Worm (Caenorhabditis elegans) whole organism, L3 larva: ENCODE measurements around the gene M04D8.5.

Source experiments
- R02D3.7 ChIP-seq: fragments of 150-350 bp; optimal IDR thresholded peaks from 2 replicates; lab custom pipeline; 2014; ENCODE audit warnings: missing biosample characterization, missing genetic modification characterization
- ZK546.5 ChIP-seq: sonication (generic microtip); optimal IDR thresholded peaks from 2 replicates; lab custom pipeline; 2017; ENCODE audit warnings: missing biosample characterization, missing genetic modification characterization
- aly-2 ChIP-seq: fragments of 150-350 bp; optimal IDR thresholded peaks from 2 replicates; lab custom pipeline; 2014; ENCODE audit warnings: missing biosample characterization, missing genetic modification characterization
- ama-1 ChIP-seq: fragments of 150-350 bp; optimal IDR thresholded peaks from 2 replicates; lab custom pipeline; 2018
- ceh-16 ChIP-seq: sonication (generic microtip); optimal IDR thresholded peaks from 2 replicates; lab custom pipeline; 2017; ENCODE audit warnings: missing biosample characterization, missing genetic modification characterization
- ceh-28 ChIP-seq: fragments of 150-350 bp; optimal IDR thresholded peaks from 2 replicates; lab custom pipeline; 2014; ENCODE audit warnings: missing biosample characterization, missing genetic modification reagents, missing genetic modification characterization
- ceh-82 ChIP-seq: fragments of 150-350 bp; optimal IDR thresholded peaks from 2 replicates; lab custom pipeline; 2014; ENCODE audit warnings: missing biosample characterization, missing genetic modification characterization
- ceh-9 ChIP-seq: sonication (generic microtip); optimal IDR thresholded peaks from 2 replicates; lab custom pipeline; 2018; ENCODE audit warnings: missing biosample characterization, missing genetic modification characterization
- daf-12 ChIP-seq: fragments of 150-350 bp; optimal IDR thresholded peaks from 2 replicates; lab custom pipeline; 2014; ENCODE audit warnings: missing biosample characterization, missing genetic modification reagents, missing genetic modification characterization
- egl-5 ChIP-seq: fragments of 150-350 bp; optimal IDR thresholded peaks from 2 replicates; lab custom pipeline; 2017; ENCODE audit warnings: missing biosample characterization, missing genetic modification reagents, missing genetic modification characterization, inconsistent platforms
- elt-1 ChIP-seq: fragments of 150-350 bp; optimal IDR thresholded peaks from 2 replicates; lab custom pipeline; 2014; ENCODE audit warnings: missing biosample characterization, missing genetic modification characterization
- elt-2 ChIP-seq: sonication (generic microtip); optimal IDR thresholded peaks from 2 replicates; lab custom pipeline; 2016; ENCODE audit warnings: missing genetic modification reagents, mild to moderate bottlenecking, missing genetic modification characterization, missing compliant biosample characterization
- elt-3 ChIP-seq, 3 experiments: fragments of 150-350 bp in 1 of 3; sonication (generic microtip) in 2 of 3; optimal IDR thresholded peaks; 2 replicates in 2 of 3; 4 replicates in 1 of 3; lab custom pipeline; 2014 to 2017; ENCODE audit warnings: missing biosample characterization in 3 of 3, missing genetic modification characterization in 3 of 3
- eor-1 ChIP-seq, 2 experiments: fragments of 150-350 bp; optimal IDR thresholded peaks; 2 replicates each; lab custom pipeline; 2014 to 2018; ENCODE audit warnings: missing biosample characterization in 2 of 2, missing genetic modification characterization in 2 of 2
- fkh-10 ChIP-seq: sonication (generic microtip); optimal IDR thresholded peaks from 2 replicates; lab custom pipeline; 2017; ENCODE audit warnings: missing biosample characterization, missing genetic modification reagents, missing genetic modification characterization
- fkh-2 ChIP-seq: fragments of 150-350 bp; optimal IDR thresholded peaks from 2 replicates; lab custom pipeline; 2014; ENCODE audit warnings: missing biosample characterization, missing genetic modification reagents, missing genetic modification characterization
- hmg-11 ChIP-seq: sonication (generic microtip); optimal IDR thresholded peaks from 2 replicates; lab custom pipeline; 2016; ENCODE audit warnings: missing genetic modification characterization, missing compliant biosample characterization
- jun-1 ChIP-seq: fragments of 150-350 bp; optimal IDR thresholded peaks from 2 replicates; lab custom pipeline; 2014; ENCODE audit warnings: missing biosample characterization, missing genetic modification reagents, missing genetic modification characterization
- lin-15B ChIP-seq: fragments of 150-350 bp; optimal IDR thresholded peaks from 2 replicates; lab custom pipeline; 2014; ENCODE audit warnings: missing biosample characterization, missing genetic modification characterization
- lin-39 ChIP-seq: fragments of 150-350 bp; optimal IDR thresholded peaks from 2 replicates; lab custom pipeline; 2018; ENCODE audit warnings: missing biosample characterization, missing genetic modification reagents, missing genetic modification characterization
- mdl-1 ChIP-seq: fragments of 150-350 bp; optimal IDR thresholded peaks from 2 replicates; lab custom pipeline; 2014; ENCODE audit warnings: missing biosample characterization, missing genetic modification characterization
- mml-1 ChIP-seq: fragments of 150-350 bp; sonication (generic microtip); optimal IDR thresholded peaks from 3 replicates; lab custom pipeline; 2014; ENCODE audit warnings: missing biosample characterization, missing genetic modification characterization
- nfya-1 ChIP-seq: sonication (generic microtip); optimal IDR thresholded peaks from 2 replicates; lab custom pipeline; 2017; ENCODE audit warnings: missing genetic modification characterization, mild to moderate bottlenecking, missing compliant biosample characterization, antibody characterized with exemption, moderate library complexity; ENCODE audit not compliant: insufficient read depth
- nhr-11 ChIP-seq: fragments of 150-350 bp; optimal IDR thresholded peaks from 2 replicates; lab custom pipeline; 2014; ENCODE audit warnings: missing biosample characterization, missing genetic modification characterization
- nhr-12 ChIP-seq: fragments of 150-350 bp; optimal IDR thresholded peaks from 2 replicates; lab custom pipeline; 2014; ENCODE audit warnings: missing biosample characterization, missing genetic modification characterization
- nhr-23 ChIP-seq: fragments of 150-350 bp; optimal IDR thresholded peaks from 2 replicates; lab custom pipeline; 2014; ENCODE audit warnings: missing biosample characterization, missing genetic modification reagents, missing genetic modification characterization
- nhr-237 ChIP-seq: fragments of 150-350 bp; optimal IDR thresholded peaks from 2 replicates; lab custom pipeline; 2014; ENCODE audit warnings: missing biosample characterization, missing genetic modification characterization
- nhr-43 ChIP-seq: sonication (generic microtip); optimal IDR thresholded peaks from 2 replicates; lab custom pipeline; 2016; ENCODE audit warnings: mild to moderate bottlenecking, missing genetic modification characterization, missing compliant biosample characterization; ENCODE audit not compliant: poor library complexity, severe bottlenecking
- nhr-67 ChIP-seq: fragments of 150-350 bp; optimal IDR thresholded peaks from 2 replicates; lab custom pipeline; 2014; ENCODE audit warnings: missing biosample characterization, missing genetic modification characterization
- nhr-77 ChIP-seq: fragments of 150-350 bp; optimal IDR thresholded peaks from 2 replicates; lab custom pipeline; 2014; ENCODE audit warnings: missing biosample characterization, missing genetic modification characterization
- pha-4 ChIP-seq: fragments of 150-350 bp; optimal IDR thresholded peaks from 2 replicates; lab custom pipeline; 2014; ENCODE audit warnings: missing biosample characterization, missing genetic modification reagents, missing genetic modification characterization
- pqm-1 ChIP-seq: fragments of 150-350 bp; optimal IDR thresholded peaks from 2 replicates; lab custom pipeline; 2017; ENCODE audit warnings: missing biosample characterization, missing genetic modification characterization, inconsistent platforms
- sea-2 ChIP-seq: fragments of 150-350 bp; sonication (generic microtip); optimal IDR thresholded peaks from 4 replicates; lab custom pipeline; 2014; ENCODE audit warnings: missing biosample characterization, missing genetic modification reagents, missing genetic modification characterization
- skn-1 ChIP-seq: fragments of 150-350 bp; optimal IDR thresholded peaks from 2 replicates; lab custom pipeline; 2014; ENCODE audit warnings: missing biosample characterization, missing genetic modification characterization
- snpc-4 ChIP-seq: fragments of 150-350 bp; optimal IDR thresholded peaks from 2 replicates; lab custom pipeline; 2014; ENCODE audit warnings: missing biosample characterization, missing genetic modification characterization
- tbx-2 ChIP-seq: sonication (generic microtip); optimal IDR thresholded peaks from 2 replicates; lab custom pipeline; 2016; ENCODE audit warnings: mild to moderate bottlenecking, missing genetic modification characterization, missing compliant biosample characterization
- unc-62 ChIP-seq: fragments of 150-350 bp; sonication (generic microtip); optimal IDR thresholded peaks from 4 replicates; lab custom pipeline; 2014; ENCODE audit warnings: missing biosample characterization, missing genetic modification reagents, missing genetic modification characterization
- ztf-11 ChIP-seq: fragments of 150-350 bp; optimal IDR thresholded peaks from 2 replicates; lab custom pipeline; 2014; ENCODE audit warnings: missing biosample characterization, missing genetic modification characterization
- ztf-4 ChIP-seq: fragments of 150-350 bp; optimal IDR thresholded peaks from 2 replicates; lab custom pipeline; 2014; ENCODE audit warnings: missing biosample characterization, missing genetic modification characterization

Gene M04D8.5

DNA sequence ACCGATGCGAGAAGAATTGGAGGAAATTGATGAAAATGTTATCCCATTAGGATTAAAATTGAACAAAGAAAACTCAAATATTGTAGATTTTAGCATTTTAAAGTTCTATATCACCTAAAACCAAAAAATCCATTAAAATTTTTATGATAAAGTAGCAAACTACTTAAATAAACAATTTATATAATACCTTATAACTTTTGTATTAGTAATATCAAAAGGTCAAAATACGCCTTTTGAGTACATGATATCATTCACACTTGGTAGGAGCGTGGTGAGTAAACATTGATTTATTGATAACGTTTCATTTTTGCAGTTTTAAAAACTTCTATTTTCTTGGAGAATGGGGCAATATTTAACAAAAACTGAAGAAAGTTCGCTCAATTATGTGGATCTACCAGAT is 32.1 kb downstream of the M04D8.5 start, which contains the start of gene C05B5.5:
Gene C05B5.5 (plus strand): TSS at position 301 of the 400 bp plus-strand sequence.
- TF ChIP-seq ZK546.5 (tag; lab: Kevin White, UChicago), result no peak
- TF ChIP-seq ceh-82 (tag; lab: Kevin White, UChicago), result no peak
- no peak for TF ChIP-seq nhr-77 (tag; lab: Kevin White, UChicago)
- no peak for TF ChIP-seq daf-12 (tag; lab: Kevin White, UChicago)
- no peak for TF ChIP-seq hmg-11 (tag; lab: Kevin White, UChicago)
- no peak for TF ChIP-seq snpc-4
- TF ChIP-seq elt-3 (tag; optimal IDR thresholded peaks at IDR 0.05; lab: Kevin White, UChicago), result no peak
- no peak for TF ChIP-seq eor-1 (tag; optimal IDR thresholded peaks at IDR 0.05; lab: Kevin White, UChicago)
- no peak for TF ChIP-seq nhr-11 (tag; lab: Kevin White, UChicago)
- no peak for TF ChIP-seq tbx-2 (tag; lab: Kevin White, UChicago)
- no peak for TF ChIP-seq egl-5 (tag; lab: Kevin White, UChicago)
- no peak for TF ChIP-seq ceh-16 (tag; lab: Kevin White, UChicago)
- no peak for TF ChIP-seq ceh-28 (tag; lab: Kevin White, UChicago)
- no peak for TF ChIP-seq nhr-23
- no peak for TF ChIP-seq ama-1 (lab: Kevin White, UChicago)
- TF ChIP-seq ceh-9, result no peak

DNA sequence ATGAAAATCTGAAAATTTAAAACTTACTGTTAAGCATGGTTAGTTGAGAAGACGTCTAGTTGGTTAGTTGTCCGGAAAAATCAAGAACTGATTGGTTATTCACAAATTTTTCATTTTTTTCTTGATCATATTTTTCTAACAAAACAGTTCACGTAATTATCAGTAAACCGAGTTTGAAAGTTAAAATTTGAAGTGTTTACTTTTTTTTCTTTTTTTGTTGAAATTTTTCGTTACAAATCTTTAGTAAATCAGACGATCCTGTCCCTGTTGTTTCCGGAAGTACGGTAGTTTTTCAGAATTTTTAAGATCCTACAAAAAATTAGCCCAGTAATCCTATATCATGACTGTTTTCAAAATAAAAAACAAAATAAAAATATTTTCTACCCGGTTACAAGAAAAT is 32.7 kb downstream of the M04D8.5 start, which contains the start of gene C05B5.2:
Gene C05B5.2 (minus strand): TSS at position 101 of the 400 bp plus-strand sequence.
- TF ChIP-seq ceh-16 (tag; lab: Kevin White, UChicago) (no peak), R02D3.7 (tag; lab: Kevin White, UChicago) (no peak), lin-15B (no peak), ztf-11 (no peak), ztf-4 (no peak), snpc-4 (no peak), nhr-12 (tag; lab: Kevin White, UChicago) (no peak), mml-1 (tag; lab: Kevin White, UChicago) (no peak), mdl-1 (tag; lab: Kevin White, UChicago) (no peak), nhr-23 (no peak), hmg-11 (tag; lab: Kevin White, UChicago) (no peak), jun-1 (no peak)

DNA sequence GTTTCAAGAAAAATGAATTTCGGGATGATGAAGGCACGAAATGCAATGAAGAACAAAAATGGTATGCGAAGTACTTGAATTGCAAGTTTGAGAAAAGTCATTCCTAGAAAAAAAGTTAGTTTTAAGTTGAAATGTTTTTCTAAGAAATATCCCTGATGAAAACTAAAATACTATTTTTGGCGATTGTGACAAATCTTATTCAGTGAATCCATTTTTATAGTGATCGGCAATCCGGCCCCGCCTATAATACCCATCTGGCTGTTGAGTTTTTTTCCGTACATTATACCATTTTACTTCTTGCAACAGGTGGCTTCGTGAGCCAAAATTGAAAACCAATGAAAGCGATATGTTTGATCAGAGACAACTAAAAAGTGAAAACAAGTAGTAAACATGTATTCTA is 33.9 kb downstream of the M04D8.5 start, which contains the start of gene C05B5.17:
Gene C05B5.17 (minus strand): TSS at position 101 of the 400 bp plus-strand sequence.
- TF ChIP-seq hmg-11 (tag; lab: Kevin White, UChicago) (no peak), fkh-2 (no peak), nfya-1 (tag; lab: Kevin White, UChicago) (no peak), unc-62 (GFP tag; lab: Kevin White, UChicago) (no peak)

DNA sequence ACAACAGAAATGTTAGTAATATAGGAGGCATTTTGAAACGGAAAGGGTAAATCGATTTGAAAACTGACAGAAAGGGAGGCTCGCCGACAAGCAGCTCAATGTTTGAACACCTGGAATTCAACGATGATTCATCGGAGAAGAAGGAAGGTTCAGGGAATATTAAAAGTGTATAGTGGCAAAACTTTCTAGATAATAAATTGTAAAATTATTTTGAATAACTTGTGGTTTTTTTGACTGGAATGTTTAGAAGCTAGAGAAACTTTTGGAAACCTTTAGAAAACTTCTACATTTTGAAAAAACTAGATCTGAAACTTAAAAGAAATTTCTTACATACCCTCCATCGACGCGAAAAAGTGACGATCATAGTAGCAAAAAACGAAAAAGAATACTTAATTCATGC is 35.2 kb downstream of the M04D8.5 start, which contains the start of gene pqn-8:
Gene pqn-8 (minus strand): TSS at position 101 of the 400 bp plus-strand sequence.
- TF ChIP-seq hmg-11 (tag; lab: Kevin White, UChicago) (no peak), ztf-11 (no peak), nhr-237 (tag; lab: Kevin White, UChicago) (no peak), jun-1 (no peak), nhr-43 (tag; lab: Kevin White, UChicago) (no peak), aly-2 (tag; lab: Kevin White, UChicago) (no peak), unc-62 (GFP tag; lab: Kevin White, UChicago) (no peak), nhr-11 (tag; lab: Kevin White, UChicago) (no peak), nhr-23 (no peak), elt-1 (tag; lab: Kevin White, UChicago) (no peak), skn-1 (no peak), lin-39 (tag; lab: Kevin White, UChicago) (no peak), fkh-2 (no peak), fkh-10 (GFP tag; lab: Kevin White, UChicago) (no peak), elt-2 (tag; lab: Kevin White, UChicago) (no peak), R02D3.7 (tag; lab: Kevin White, UChicago) (no peak), eor-1 (tag; optimal IDR thresholded peaks at IDR 0.05; lab: Kevin White, UChicago) (no peak)

DNA sequence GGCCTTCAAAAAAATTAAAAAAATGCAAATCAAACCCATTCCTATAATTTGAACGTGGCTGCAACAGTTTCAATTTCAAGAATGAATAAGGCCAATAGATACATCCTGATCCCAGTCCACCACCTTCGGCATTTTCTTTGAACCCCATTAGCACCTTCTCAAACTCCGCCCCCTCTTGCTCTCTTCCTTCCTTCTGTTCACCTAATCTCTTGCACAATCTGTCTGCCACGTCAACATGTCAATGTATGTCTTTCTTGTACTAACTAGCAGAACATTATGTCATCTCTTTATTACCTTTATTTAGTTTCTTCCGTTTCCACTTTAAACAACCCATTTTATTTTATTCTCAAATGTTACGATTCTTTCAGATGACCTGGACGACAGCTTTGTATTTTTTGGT is 39.6 kb downstream of the M04D8.5 start, which contains the start of gene C05B5.4:
Gene C05B5.4 (plus strand): TSS at position 351 of the 400 bp plus-strand sequence.
- no peak for TF ChIP-seq fkh-2
- TF ChIP-seq jun-1, result no peak
- TF ChIP-seq nhr-12 (tag; lab: Kevin White, UChicago), result no peak
- no peak for TF ChIP-seq elt-2 (tag; lab: Kevin White, UChicago)
- TF ChIP-seq pqm-1 (tag; lab: Kevin White, UChicago), result no peak
- TF ChIP-seq ceh-9, result no peak
- no peak for TF ChIP-seq nhr-67 (tag; lab: Kevin White, UChicago)
- TF ChIP-seq sea-2 (GFP tag; lab: Kevin White, UChicago), result no peak
- TF ChIP-seq ztf-11, result no peak
- no peak for TF ChIP-seq aly-2 (tag; lab: Kevin White, UChicago)
- no peak for TF ChIP-seq mdl-1 (tag; lab: Kevin White, UChicago)
- no peak for TF ChIP-seq pha-4
- no peak for TF ChIP-seq ceh-16 (tag; lab: Kevin White, UChicago)
- no peak for TF ChIP-seq nhr-237 (tag; lab: Kevin White, UChicago)
- no peak for TF ChIP-seq unc-62 (GFP tag; lab: Kevin White, UChicago)
- TF ChIP-seq nhr-43 (tag; lab: Kevin White, UChicago), result no peak
- TF ChIP-seq eor-1 (tag; optimal IDR thresholded peaks at IDR 0.05; lab: Kevin White, UChicago), result no peak
